Fruit fly (Drosophila melanogaster) whole organism, embryonic: ENCODE results near the gene CG32713.

Source experiments
- B-H2 ChIP-seq: fragments of 200-800 bp; sonication (Bioruptor generic); optimal IDR thresholded peaks from 2 replicates; lab custom pipeline; 2018; ENCODE audit warnings: missing biosample characterization, mild to moderate bottlenecking, missing genetic modification characterization
- C15 ChIP-seq: fragments of 200-800 bp; sonication (Bioruptor generic); IDR thresholded peaks from 3 replicates; pipeline ENCODE4 v1.3.6; 2022; ENCODE audit warnings: missing biosample characterization, missing genetic modification characterization
- CG10543 ChIP-seq: fragments of 200-800 bp; sonication (Bioruptor generic); optimal IDR thresholded peaks from 3 replicates; lab custom pipeline; 2017; ENCODE audit warnings: missing biosample characterization, mild to moderate bottlenecking, missing genetic modification characterization, moderate library complexity
- CG12155 ChIP-seq: fragments of 200-800 bp; sonication (Bioruptor generic); optimal IDR thresholded peaks from 3 replicates; lab custom pipeline; 2016; ENCODE audit warnings: missing biosample characterization, missing genetic modification characterization
- CG12219 ChIP-seq: fragments of 200-800 bp; sonication (Bioruptor generic); optimal IDR thresholded peaks from 3 replicates; lab custom pipeline; 2018; ENCODE audit warnings: missing biosample characterization, mild to moderate bottlenecking, missing genetic modification characterization
- CG13424 ChIP-seq: fragments of 200-800 bp; sonication (Bioruptor generic); optimal IDR thresholded peaks from 2 replicates; lab custom pipeline; 2019; ENCODE audit warnings: missing biosample characterization, mild to moderate bottlenecking, missing genetic modification characterization, moderate library complexity
- CG14014 ChIP-seq: fragments of 200-800 bp; sonication (Bioruptor generic); IDR thresholded peaks from 2 replicates; pipeline ENCODE4 v1.3.6; 2022; ENCODE audit warnings: missing biosample characterization, missing genetic modification characterization
- CG15011 ChIP-seq: fragments of 200-800 bp; sonication (Bioruptor generic); optimal IDR thresholded peaks from 3 replicates; lab custom pipeline; 2018; ENCODE audit warnings: missing biosample characterization, mild to moderate bottlenecking, missing genetic modification characterization
- CG17359 ChIP-seq: fragments of 200-800 bp; sonication (Bioruptor generic); optimal IDR thresholded peaks from 3 replicates; lab custom pipeline; 2018; ENCODE audit warnings: missing biosample characterization, mild to moderate bottlenecking, missing genetic modification characterization, moderate library complexity
- CG17568 ChIP-seq: fragments of 200-800 bp; sonication (Bioruptor generic); optimal IDR thresholded peaks from 2 replicates; lab custom pipeline; 2018; ENCODE audit warnings: missing biosample characterization, mild to moderate bottlenecking, missing genetic modification characterization, moderate library complexity
- CG18599 ChIP-seq: fragments of 200-800 bp; sonication (Bioruptor generic); optimal IDR thresholded peaks from 3 replicates; lab custom pipeline; 2017; ENCODE audit warnings: missing biosample characterization, missing genetic modification characterization, mild to moderate bottlenecking, moderate library complexity, missing genetic modification reagents
- CG2199 ChIP-seq: fragments of 200-800 bp; sonication (Bioruptor generic); IDR thresholded peaks from 3 replicates; pipeline ENCODE4 v1.3.6; 2022; ENCODE audit warnings: missing biosample characterization, missing genetic modification characterization
- CG31388 ChIP-seq: fragments of 200-800 bp; sonication (Bioruptor generic); optimal IDR thresholded peaks from 2 replicates; lab custom pipeline; 2016; ENCODE audit warnings: missing biosample characterization, missing genetic modification characterization
- CG32767 ChIP-seq: fragments of 200-800 bp; sonication (Bioruptor generic); IDR thresholded peaks from 2 replicates; pipeline ENCODE4 v1.3.6; 2022; ENCODE audit warnings: missing biosample characterization, missing genetic modification characterization
- CG4854 ChIP-seq: fragments of 200-800 bp; sonication (Bioruptor generic); optimal IDR thresholded peaks from 2 replicates; lab custom pipeline; 2016; ENCODE audit warnings: missing biosample characterization, missing genetic modification characterization, inconsistent platforms
- CG5180 ChIP-seq: fragments of 200-800 bp; sonication (Bioruptor generic); optimal IDR thresholded peaks from 3 replicates; lab custom pipeline; 2017; ENCODE audit warnings: missing biosample characterization, missing genetic modification characterization, mild to moderate bottlenecking, moderate library complexity, missing genetic modification reagents
- CG8089 ChIP-seq: fragments of 200-800 bp; sonication (Bioruptor generic); optimal IDR thresholded peaks from 3 replicates; lab custom pipeline; 2016; ENCODE audit warnings: missing biosample characterization, missing genetic modification characterization
- CrebB ChIP-seq: fragments of 200-800 bp; sonication (Bioruptor generic); optimal IDR thresholded peaks from 3 replicates; lab custom pipeline; 2018; ENCODE audit warnings: missing biosample characterization, mild to moderate bottlenecking, missing genetic modification characterization
- D19B ChIP-seq: fragments of 200-800 bp; sonication (Bioruptor generic); optimal IDR thresholded peaks from 2 replicates; lab custom pipeline; 2017; ENCODE audit warnings: missing biosample characterization, mild to moderate bottlenecking, missing genetic modification characterization
- Dad ChIP-seq: fragments of 200-800 bp; sonication (Bioruptor generic); optimal IDR thresholded peaks from 3 replicates; lab custom pipeline; 2016; ENCODE audit warnings: missing biosample characterization, missing genetic modification characterization
- Dfd ChIP-seq, 2 experiments: fragments of >200 bp; optimal IDR thresholded peaks; 2 replicates each; lab custom pipeline; 2017; ENCODE audit warnings: missing biosample characterization in 2 of 2, missing genetic modification characterization in 2 of 2
- Doc3 ChIP-seq: fragments of 200-800 bp; sonication (Bioruptor generic); IDR thresholded peaks from 3 replicates; pipeline ENCODE4 v1.3.6; 2022; ENCODE audit warnings: missing biosample characterization, missing genetic modification characterization; ENCODE audit not compliant: partially characterized antibody
- E2f2 ChIP-seq: fragments of 200-800 bp; sonication (Bioruptor generic); IDR thresholded peaks from 2 replicates; pipeline ENCODE4 v1.3.6; 2022; ENCODE audit warnings: missing biosample characterization, missing genetic modification characterization
- HLH3B ChIP-seq: fragments of 200-800 bp; sonication (Bioruptor generic); IDR thresholded peaks from 2 replicates; pipeline ENCODE4 v1.3.6; 2022; ENCODE audit warnings: missing biosample characterization, missing genetic modification characterization
- Hey ChIP-seq: fragments of 200-800 bp; sonication (Bioruptor generic); optimal IDR thresholded peaks from 3 replicates; lab custom pipeline; 2018; ENCODE audit warnings: missing biosample characterization, mild to moderate bottlenecking, missing genetic modification characterization
- Hr51 ChIP-seq, 2 experiments: fragments of 200-800 bp; sonication (Bioruptor generic); optimal IDR thresholded peaks; 2 replicates in 1 of 2; 3 replicates in 1 of 2; lab custom pipeline; 2016 to 2018; ENCODE audit warnings: missing biosample characterization in 2 of 2, missing genetic modification characterization in 2 of 2, mild to moderate bottlenecking in 1 of 2, moderate library complexity in 1 of 2
- Lim3 ChIP-seq: fragments of 200-800 bp; sonication (Bioruptor generic); IDR thresholded peaks from 2 replicates; pipeline ENCODE4 v1.3.6; 2022; ENCODE audit warnings: missing biosample characterization, missing genetic modification characterization
- NK7.1 ChIP-seq: fragments of 200-800 bp; sonication (Bioruptor generic); optimal IDR thresholded peaks from 3 replicates; lab custom pipeline; 2016; ENCODE audit warnings: missing biosample characterization, missing genetic modification characterization
- Nf-YA ChIP-seq: fragments of 200-800 bp; sonication (Bioruptor generic); IDR thresholded peaks from 2 replicates; pipeline ENCODE4 v1.3.6; 2022; ENCODE audit warnings: missing biosample characterization, missing genetic modification characterization
- Ravus ChIP-seq: fragments of 200-800 bp; sonication (Bioruptor generic); IDR thresholded peaks from 2 replicates; pipeline ENCODE4 v1.3.6; 2022; ENCODE audit warnings: missing biosample characterization, missing genetic modification characterization
- Rx ChIP-seq: fragments of 200-800 bp; sonication (Bioruptor generic); IDR thresholded peaks from 2 replicates; pipeline ENCODE4 v1.3.6; 2022; ENCODE audit warnings: missing biosample characterization, missing genetic modification characterization
- Xbp1 ChIP-seq: fragments of 200-800 bp; sonication (Bioruptor generic); optimal IDR thresholded peaks from 3 replicates; lab custom pipeline; 2016; ENCODE audit warnings: missing biosample characterization, mild to moderate bottlenecking, missing genetic modification characterization
- ab ChIP-seq: fragments of 200-800 bp; sonication (Bioruptor generic); optimal IDR thresholded peaks from 2 replicates; lab custom pipeline; 2016; ENCODE audit warnings: missing biosample characterization, missing genetic modification characterization
- amos ChIP-seq: fragments of 200-800 bp; sonication (Bioruptor generic); IDR thresholded peaks from 2 replicates; pipeline ENCODE4 v1.3.6; 2022; ENCODE audit warnings: missing biosample characterization, missing genetic modification characterization; ENCODE audit not compliant: partially characterized antibody
- aop ChIP-seq: fragments of 200-800 bp; sonication (Bioruptor generic); IDR thresholded peaks from 2 replicates; pipeline ENCODE4 v1.3.6; 2022; ENCODE audit warnings: missing biosample characterization, missing genetic modification characterization
- bowl ChIP-seq: fragments of 200-800 bp; sonication (Bioruptor generic); IDR thresholded peaks from 2 replicates; pipeline ENCODE4 v1.3.6; 2022; ENCODE audit warnings: missing biosample characterization, missing genetic modification characterization
- btn ChIP-seq: fragments of 200-800 bp; sonication (Bioruptor generic); optimal IDR thresholded peaks from 2 replicates; lab custom pipeline; 2016; ENCODE audit warnings: missing biosample characterization, missing genetic modification characterization
- cato ChIP-seq: fragments of 200-800 bp; sonication (Bioruptor generic); optimal IDR thresholded peaks from 2 replicates; lab custom pipeline; 2016; ENCODE audit warnings: missing biosample characterization, missing genetic modification characterization, borderline replicate concordance
- da ChIP-seq: fragments of 200-800 bp; sonication (Bioruptor generic); optimal IDR thresholded peaks from 2 replicates; lab custom pipeline; 2016; ENCODE audit warnings: missing biosample characterization, missing genetic modification characterization
- gcm ChIP-seq: fragments of 200-800 bp; sonication (Bioruptor generic); optimal IDR thresholded peaks from 2 replicates; lab custom pipeline; 2019; ENCODE audit warnings: missing biosample characterization, mild to moderate bottlenecking, missing genetic modification characterization, moderate library complexity
- gfzf ChIP-seq: fragments of 200-800 bp; sonication (Bioruptor generic); optimal IDR thresholded peaks from 2 replicates; lab custom pipeline; 2016; ENCODE audit warnings: missing biosample characterization, mild to moderate bottlenecking, missing genetic modification characterization, moderate library complexity
- gro ChIP-seq: fragments of 200-800 bp; sonication (Bioruptor generic); optimal IDR thresholded peaks from 2 replicates; lab custom pipeline; 2016; ENCODE audit warnings: missing biosample characterization, missing genetic modification characterization
- h ChIP-seq: fragments of >200 bp; optimal IDR thresholded peaks from 2 replicates; lab custom pipeline; 2017
- ham ChIP-seq: fragments of 200-800 bp; sonication (Bioruptor generic); IDR thresholded peaks from 2 replicates; pipeline ENCODE4 v1.3.6; 2022; ENCODE audit warnings: missing biosample characterization, missing genetic modification characterization
- kay ChIP-seq: fragments of 200-800 bp; sonication (Bioruptor generic); optimal IDR thresholded peaks from 2 replicates; lab custom pipeline; 2016; ENCODE audit warnings: missing biosample characterization, missing genetic modification characterization
- oc ChIP-seq: fragments of 200-800 bp; sonication (Bioruptor generic); optimal IDR thresholded peaks from 2 replicates; lab custom pipeline; 2018; ENCODE audit warnings: missing biosample characterization, mild to moderate bottlenecking, missing genetic modification characterization, moderate library complexity
- phol ChIP-seq: fragments of 200-800 bp; sonication (Bioruptor generic); optimal IDR thresholded peaks from 3 replicates; lab custom pipeline; 2018; ENCODE audit warnings: missing biosample characterization, mild to moderate bottlenecking, missing genetic modification characterization, moderate library complexity
- pnt ChIP-seq: fragments of 200-800 bp; sonication (Bioruptor generic); optimal IDR thresholded peaks from 3 replicates; lab custom pipeline; 2016; ENCODE audit warnings: missing biosample characterization, missing genetic modification characterization
- sima ChIP-seq: fragments of 200-800 bp; sonication (Bioruptor generic); optimal IDR thresholded peaks from 2 replicates; lab custom pipeline; 2016; ENCODE audit warnings: missing biosample characterization, missing genetic modification characterization
- zfh1 ChIP-seq: fragments of 200-800 bp; sonication (Bioruptor generic); IDR thresholded peaks from 3 replicates; pipeline ENCODE4 v1.3.6; 2022; ENCODE audit warnings: missing biosample characterization, missing genetic modification characterization
- zfh2 ChIP-seq: fragments of 200-800 bp; sonication (Bioruptor generic); optimal IDR thresholded peaks from 2 replicates; lab custom pipeline; 2016; ENCODE audit warnings: missing biosample characterization, missing genetic modification characterization

CG32713 gene

dm6 chrX:8409793-8410192, 47.6 kb downstream of the CG32713 start (continued):
- peak; percentile 47 for TF ChIP-seq E2f2
- peak; percentile 17 for TF ChIP-seq gcm
- no peak for TF ChIP-seq aop (GFP tag; lab: Robert Waterston, UW)
- TF ChIP-seq pnt (GFP tag; lab: Kevin White, UChicago), result no peak
- peak; percentile 94 for TF ChIP-seq CG10543 (GFP tag; lab: Kevin White, UChicago)
- TF ChIP-seq da (GFP tag; lab: Kevin White, UChicago), result no peak
- peak; percentile 88; the same call in 1 of the 2 replicates for TF ChIP-seq CG14014 (GFP tag; lab: Robert Waterston, UW)
- no peak for TF ChIP-seq cato (GFP tag; lab: Kevin White, UChicago)
- peak; percentile 92; the same call in 2 of the 3 replicates for TF ChIP-seq C15
- peak; percentile 98 for TF ChIP-seq bowl (GFP tag; lab: Robert Waterston, UW)
- peak; percentile 75; the same call in 1 of the 2 replicates for TF ChIP-seq HLH3B (GFP tag; lab: Robert Waterston, UW)
- peak; percentile 49; the same call in 1 of the 3 replicates for TF ChIP-seq zfh1
- peak; percentile 90 for TF ChIP-seq CrebB (tag; lab: Kevin White, UChicago)
- no peak for TF ChIP-seq CG17359 (tag; lab: Kevin White, UChicago)
- no peak for TF ChIP-seq zfh2 (GFP tag; lab: Kevin White, UChicago)
- peak; percentile 76 for TF ChIP-seq CG18599 (GFP tag; lab: Kevin White, UChicago)
- TF ChIP-seq CG15011 (GFP tag; lab: Kevin White, UChicago), result no peak
- no peak for TF ChIP-seq Ravus (GFP tag; lab: Robert Waterston, UW)
- TF ChIP-seq gro (GFP tag; lab: Kevin White, UChicago), result peak; percentile 56
- no peak for TF ChIP-seq Dfd (GFP tag; optimal IDR thresholded peaks at IDR 0.05; lab: Kevin White, UChicago)
- no peak for TF ChIP-seq Lim3 (GFP tag; lab: Robert Waterston, UW)
- TF ChIP-seq h (lab: Kevin White, UChicago), result no peak
- no peak for TF ChIP-seq Dad (GFP tag; lab: Kevin White, UChicago)
- no peak for TF ChIP-seq NK7.1 (GFP tag; lab: Kevin White, UChicago)
- peak; percentile 43 for TF ChIP-seq CG17568 (GFP tag; lab: Kevin White, UChicago)
- no peak for TF ChIP-seq CG31388
- TF ChIP-seq Hr51 (GFP tag; optimal IDR thresholded peaks at IDR 0.05; lab: Kevin White, UChicago), result peak in 1 of 2 experiments; percentile 33
- TF ChIP-seq oc (tag; lab: Kevin White, UChicago), result peak; percentile 16
- no peak for TF ChIP-seq kay (GFP tag; lab: Kevin White, UChicago)
- TF ChIP-seq ham (GFP tag; lab: Robert Waterston, UW), result peak; percentile 42; the same call in 1 of the 2 replicates
- TF ChIP-seq Doc3, result no peak
- no peak for TF ChIP-seq CG8089 (GFP tag; lab: Kevin White, UChicago)
- TF ChIP-seq Nf-YA, result no peak
- no peak for TF ChIP-seq gfzf (GFP tag; lab: Kevin White, UChicago)
- TF ChIP-seq amos (GFP tag; lab: Robert Waterston, UW), result peak; percentile 20; the same call in 1 of the 2 replicates
- peak; percentile 98 for TF ChIP-seq B-H2
- no peak for TF ChIP-seq sima (GFP tag; lab: Kevin White, UChicago)
- peak; percentile 73 for TF ChIP-seq CG12219 (GFP tag; lab: Kevin White, UChicago)
- no peak for TF ChIP-seq D19B
- TF ChIP-seq CG32767 (GFP tag; lab: Robert Waterston, UW), result peak; percentile 73; the same call in 1 of the 2 replicates
- TF ChIP-seq Xbp1 (GFP tag; lab: Kevin White, UChicago), result no peak
- TF ChIP-seq btn, result no peak
- TF ChIP-seq CG12155, result no peak
- no peak for TF ChIP-seq CG5180 (GFP tag; lab: Kevin White, UChicago)
- TF ChIP-seq Rx (GFP tag; lab: Robert Waterston, UW), result no peak
- 0 out of 3 replicates have a peak, but pooled peaks have one; percentile 39 for TF ChIP-seq CG2199 (GFP tag; lab: Robert Waterston, UW)
- TF ChIP-seq Hey (tag; lab: Kevin White, UChicago), result peak; percentile 76
- no peak for TF ChIP-seq phol (tag; lab: Kevin White, UChicago)
- no peak for TF ChIP-seq ab
- no peak for TF ChIP-seq CG4854 (GFP tag; lab: Kevin White, UChicago)
- TF ChIP-seq CG13424 (tag; lab: Kevin White, UChicago), result peak; percentile 34
